Fruit fly (Drosophila melanogaster) whole organism, embryonic: Measurements from ENCODE around the gene CG42489.

Source experiments
- CG10654 ChIP-seq: fragments of 200-800 bp; sonication (Bioruptor generic); optimal IDR thresholded peaks from 2 replicates; lab custom pipeline; 2016; ENCODE audit warnings: missing biosample characterization, missing genetic modification characterization
- CG12659 ChIP-seq: fragments of 200-800 bp; sonication (Bioruptor generic); optimal IDR thresholded peaks from 3 replicates; lab custom pipeline; 2017; ENCODE audit warnings: mild to moderate bottlenecking, missing biosample characterization, missing genetic modification reagents, missing genetic modification characterization
- CG13123 ChIP-seq: fragments of 200-800 bp; sonication (Bioruptor generic); optimal IDR thresholded peaks from 2 replicates; lab custom pipeline; 2016; ENCODE audit warnings: missing biosample characterization, missing genetic modification characterization
- CG13287 ChIP-seq: fragments of 200-800 bp; sonication (Bioruptor generic); IDR thresholded peaks from 2 replicates; pipeline ENCODE4 v1.3.6; 2022; ENCODE audit warnings: missing biosample characterization, missing genetic modification characterization; ENCODE audit not compliant: partially characterized antibody
- CG1529 ChIP-seq: fragments of 200-800 bp; sonication (Bioruptor generic); optimal IDR thresholded peaks from 3 replicates; lab custom pipeline; 2018; ENCODE audit warnings: missing biosample characterization, missing genetic modification characterization
- CG1602 ChIP-seq: fragments of 200-800 bp; sonication (Bioruptor generic); optimal IDR thresholded peaks from 3 replicates; lab custom pipeline; 2016; ENCODE audit warnings: missing biosample characterization, missing genetic modification characterization
- CG18619 ChIP-seq: fragments of 200-800 bp; sonication (Bioruptor generic); optimal IDR thresholded peaks from 3 replicates; lab custom pipeline; 2017; ENCODE audit warnings: missing biosample characterization, mild to moderate bottlenecking, missing genetic modification characterization
- CG31388 ChIP-seq: fragments of 200-800 bp; sonication (Bioruptor generic); optimal IDR thresholded peaks from 2 replicates; lab custom pipeline; 2016; ENCODE audit warnings: missing biosample characterization, missing genetic modification characterization
- CG3838 ChIP-seq: fragments of 200-800 bp; sonication (Bioruptor generic); optimal IDR thresholded peaks from 3 replicates; lab custom pipeline; 2016; ENCODE audit warnings: missing biosample characterization, missing genetic modification characterization
- CG4282 ChIP-seq: fragments of 200-800 bp; sonication (Bioruptor generic); optimal IDR thresholded peaks from 2 replicates; lab custom pipeline; 2016; ENCODE audit warnings: missing biosample characterization, missing genetic modification characterization
- CG43689 ChIP-seq: fragments of 200-800 bp; sonication (Bioruptor generic); IDR thresholded peaks from 2 replicates; pipeline ENCODE4 v1.3.6; 2022; ENCODE audit warnings: missing biosample characterization, missing genetic modification characterization
- CG4820 ChIP-seq: fragments of 200-800 bp; sonication (Bioruptor generic); optimal IDR thresholded peaks from 3 replicates; lab custom pipeline; 2016; ENCODE audit warnings: missing biosample characterization, missing genetic modification characterization
- CG5180 ChIP-seq: fragments of 200-800 bp; sonication (Bioruptor generic); optimal IDR thresholded peaks from 3 replicates; lab custom pipeline; 2017; ENCODE audit warnings: missing biosample characterization, missing genetic modification characterization, mild to moderate bottlenecking, moderate library complexity, missing genetic modification reagents
- CG8290 ChIP-seq, 3 experiments: fragments of 200-800 bp; sonication (Bioruptor generic); optimal IDR thresholded peaks; 2 replicates each; lab custom pipeline; 2016 to 2019; ENCODE audit warnings: missing biosample characterization in 3 of 3, missing genetic modification characterization in 3 of 3, mild to moderate bottlenecking in 2 of 3, moderate library complexity in 1 of 3
- CG8944 ChIP-seq: fragments of 200-800 bp; sonication (Bioruptor generic); optimal IDR thresholded peaks from 3 replicates; lab custom pipeline; 2016; ENCODE audit warnings: missing biosample characterization, missing genetic modification characterization
- D19B ChIP-seq: fragments of 200-800 bp; sonication (Bioruptor generic); optimal IDR thresholded peaks from 2 replicates; lab custom pipeline; 2017; ENCODE audit warnings: missing biosample characterization, mild to moderate bottlenecking, missing genetic modification characterization
- Deaf1 ChIP-seq: fragments of 200-800 bp; optimal IDR thresholded peaks from 3 replicates; lab custom pipeline; 2019; ENCODE audit warnings: missing biosample characterization, mild to moderate bottlenecking, missing genetic modification characterization, moderate library complexity
- Dfd ChIP-seq, 2 experiments: fragments of >200 bp; optimal IDR thresholded peaks; 2 replicates each; lab custom pipeline; 2017; ENCODE audit warnings: missing biosample characterization in 2 of 2, missing genetic modification characterization in 2 of 2
- Dip2 ChIP-seq: fragments of 200-800 bp; sonication (Bioruptor generic); IDR thresholded peaks from 2 replicates; pipeline ENCODE4 v1.3.6; 2022; ENCODE audit warnings: missing biosample characterization, missing genetic modification characterization
- Doc2 ChIP-seq: fragments of 200-800 bp; sonication (Bioruptor generic); IDR thresholded peaks from 2 replicates; pipeline ENCODE4 v1.3.6; 2022; ENCODE audit warnings: missing biosample characterization, missing genetic modification characterization
- ERR ChIP-seq: fragments of 200-800 bp; sonication (Bioruptor generic); optimal IDR thresholded peaks from 2 replicates; lab custom pipeline; 2016; ENCODE audit warnings: missing biosample characterization, missing genetic modification characterization
- Hand ChIP-seq: fragments of 200-800 bp; sonication (Bioruptor generic); optimal IDR thresholded peaks from 2 replicates; lab custom pipeline; 2017; ENCODE audit warnings: mild to moderate bottlenecking, missing biosample characterization, missing genetic modification reagents, missing genetic modification characterization
- Kr ChIP-seq: fragments of 200-800 bp; sonication (Bioruptor generic); optimal IDR thresholded peaks from 2 replicates; lab custom pipeline; 2017; ENCODE audit warnings: missing biosample characterization, mild to moderate bottlenecking, missing genetic modification characterization
- MBD-R2 ChIP-seq: fragments of 200-800 bp; sonication (Bioruptor generic); IDR thresholded peaks from 2 replicates; pipeline ENCODE4 v1.3.6; 2022; ENCODE audit warnings: missing biosample characterization, missing genetic modification characterization
- MTF-1 ChIP-seq: fragments of 200-800 bp; sonication (Bioruptor generic); optimal IDR thresholded peaks from 2 replicates; lab custom pipeline; 2018; ENCODE audit warnings: missing biosample characterization, mild to moderate bottlenecking, missing genetic modification characterization, borderline replicate concordance
- Myb ChIP-seq: fragments of 200-800 bp; sonication (Bioruptor generic); optimal IDR thresholded peaks from 2 replicates; lab custom pipeline; 2016; ENCODE audit warnings: missing biosample characterization, missing genetic modification characterization
- Oli ChIP-seq: fragments of 200-800 bp; sonication (Bioruptor generic); optimal IDR thresholded peaks from 2 replicates; lab custom pipeline; 2018; ENCODE audit warnings: missing biosample characterization, mild to moderate bottlenecking, missing genetic modification characterization, moderate library complexity
- Poxn ChIP-seq: fragments of 200-800 bp; sonication (Bioruptor generic); IDR thresholded peaks from 2 replicates; pipeline ENCODE4 v1.3.6; 2022; ENCODE audit warnings: missing biosample characterization, missing genetic modification characterization
- Rx ChIP-seq: fragments of 200-800 bp; sonication (Bioruptor generic); IDR thresholded peaks from 2 replicates; pipeline ENCODE4 v1.3.6; 2022; ENCODE audit warnings: missing biosample characterization, missing genetic modification characterization
- Sin3A ChIP-seq: fragments of >200 bp; optimal IDR thresholded peaks from 2 replicates; lab custom pipeline; 2018
- Usf ChIP-seq: fragments of 200-800 bp; sonication (Bioruptor generic); optimal IDR thresholded peaks from 2 replicates; lab custom pipeline; 2017; ENCODE audit warnings: missing genotype, missing biosample characterization, missing genetic modification characterization
- abd-A ChIP-seq: fragments of 200-800 bp; sonication (Bioruptor generic); optimal IDR thresholded peaks from 3 replicates; lab custom pipeline; 2019; ENCODE audit warnings: missing biosample characterization, mild to moderate bottlenecking, missing genetic modification characterization, moderate library complexity
- ems ChIP-seq: fragments of 200-800 bp; sonication (Bioruptor generic); optimal IDR thresholded peaks from 3 replicates; lab custom pipeline; 2016; ENCODE audit warnings: missing biosample characterization, missing genetic modification characterization
- esg ChIP-seq: fragments of 200-800 bp; sonication (Bioruptor generic); conservative IDR thresholded peaks from 2 replicates; pipeline ENCODE4 v1.3.6; 2022; ENCODE audit warnings: missing biosample characterization, missing genetic modification characterization
- eve ChIP-seq, 2 experiments: fragments of >200 bp; optimal IDR thresholded peaks; 2 replicates each; lab custom pipeline; 2017; ENCODE audit warnings: missing biosample characterization in 2 of 2, missing genetic modification characterization in 2 of 2
- ewg ChIP-seq: fragments of 200-800 bp; sonication (Bioruptor generic); optimal IDR thresholded peaks from 3 replicates; lab custom pipeline; 2017; ENCODE audit warnings: mild to moderate bottlenecking, missing biosample characterization, missing genetic modification reagents, missing genetic modification characterization
- eyg ChIP-seq: fragments of 200-800 bp; sonication (Bioruptor generic); optimal IDR thresholded peaks from 3 replicates; lab custom pipeline; 2016; ENCODE audit warnings: missing biosample characterization, missing genetic modification characterization
- lov ChIP-seq, 2 experiments: fragments of 200-800 bp in 1 of 2; fragments of >200 bp in 1 of 2; sonication (Bioruptor generic) in 1 of 2; IDR thresholded peaks in 1 of 2; optimal IDR thresholded peaks in 1 of 2; 2 replicates in 1 of 2; 3 replicates in 1 of 2; pipeline versions ENCODE4 v1.3.6 to Lab custom; 2017 to 2022; ENCODE audit warnings: missing biosample characterization in 1 of 2, missing genetic modification characterization in 1 of 2
- nerfin-2 ChIP-seq: fragments of 200-800 bp; sonication (Bioruptor generic); IDR thresholded peaks from 2 replicates; pipeline ENCODE4 v1.3.6; 2022; ENCODE audit warnings: missing biosample characterization, missing genetic modification characterization; ENCODE audit not compliant: partially characterized antibody
- odd ChIP-seq: fragments of 200-800 bp; sonication (Bioruptor generic); optimal IDR thresholded peaks from 2 replicates; lab custom pipeline; 2017; ENCODE audit warnings: missing biosample characterization, mild to moderate bottlenecking, missing genetic modification characterization
- repo ChIP-seq: fragments of 200-800 bp; sonication (Bioruptor generic); optimal IDR thresholded peaks from 2 replicates; lab custom pipeline; 2016; ENCODE audit warnings: missing biosample characterization, missing genetic modification characterization
- sd ChIP-seq: fragments of 200-800 bp; sonication (Bioruptor generic); optimal IDR thresholded peaks from 3 replicates; lab custom pipeline; 2018; ENCODE audit warnings: missing biosample characterization, mild to moderate bottlenecking, missing genetic modification characterization, moderate library complexity
- slbo ChIP-seq: fragments of 200-800 bp; sonication (Bioruptor generic); IDR thresholded peaks from 2 replicates; pipeline ENCODE4 v1.3.6; 2022; ENCODE audit warnings: missing biosample characterization, missing genetic modification characterization
- so ChIP-seq: fragments of 200-800 bp; sonication (Bioruptor generic); IDR thresholded peaks from 3 replicates; pipeline ENCODE4 v1.3.6; 2022; ENCODE audit warnings: missing biosample characterization, missing genetic modification characterization
- tin ChIP-seq: fragments of 200-800 bp; sonication (Bioruptor generic); optimal IDR thresholded peaks from 3 replicates; lab custom pipeline; 2016; ENCODE audit warnings: missing biosample characterization, missing genetic modification characterization
- tio ChIP-seq: fragments of 200-800 bp; sonication (Bioruptor generic); optimal IDR thresholded peaks from 2 replicates; lab custom pipeline; 2017; ENCODE audit warnings: missing biosample characterization, missing genetic modification characterization, inconsistent platforms
- wdn ChIP-seq: fragments of 200-800 bp; sonication (Bioruptor generic); IDR thresholded peaks from 2 replicates; pipeline ENCODE4 v1.3.6; 2022; ENCODE audit warnings: missing biosample characterization, missing genetic modification characterization
- zen ChIP-seq: fragments of 200-800 bp; sonication (Bioruptor generic); optimal IDR thresholded peaks from 3 replicates; lab custom pipeline; 2018; ENCODE audit warnings: missing biosample characterization, mild to moderate bottlenecking, missing genetic modification characterization, moderate library complexity

Gene CG42489

DNA sequence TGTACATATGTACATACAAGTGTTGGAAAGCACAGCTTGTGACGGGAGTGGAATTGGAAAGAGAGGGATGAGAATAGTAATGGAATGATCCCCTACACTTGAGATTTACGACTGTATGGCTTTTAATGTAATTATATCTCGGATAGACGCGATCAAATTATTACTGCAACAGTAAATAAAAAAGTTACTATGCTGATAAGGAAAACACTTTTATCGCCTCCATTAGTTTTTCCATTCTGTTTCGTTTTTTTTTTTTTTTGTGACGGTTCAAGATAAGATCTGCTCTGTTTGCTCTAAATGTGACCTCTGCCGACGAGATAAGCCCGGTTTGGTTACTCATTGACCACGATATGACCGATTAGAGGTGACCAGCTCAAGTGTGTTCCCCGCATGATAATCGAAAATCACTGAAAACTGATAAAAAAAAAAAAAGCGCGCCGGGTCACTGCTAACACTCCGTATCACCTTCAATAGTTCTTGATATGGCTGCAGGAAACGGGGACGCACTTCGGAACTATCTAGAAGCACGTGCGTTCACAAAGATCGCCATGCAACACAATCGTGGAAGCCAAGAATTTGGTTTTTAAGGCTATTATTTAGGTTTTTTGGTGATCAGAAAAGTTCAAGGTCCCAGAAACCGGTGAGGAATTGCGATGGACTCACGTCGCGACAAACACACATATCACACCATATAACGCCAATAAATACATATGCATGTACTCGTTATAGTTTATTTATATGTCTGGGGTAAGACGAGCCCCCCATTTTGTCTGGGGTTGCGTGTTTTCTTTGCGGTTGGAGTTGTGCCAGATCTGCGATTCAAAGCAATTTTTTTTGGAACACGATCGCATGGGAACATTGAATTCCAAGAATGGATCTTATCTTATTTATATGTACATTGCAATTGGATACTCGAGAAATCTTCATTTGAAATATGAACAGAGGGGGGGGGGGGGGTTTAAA is 16.2 kb upstream of the CG42489 start, which contains the start of gene p (continued):
- peak; percentile 52 for TF ChIP-seq repo (GFP tag; lab: Kevin White, UChicago)
- TF ChIP-seq ems (GFP tag; lab: Kevin White, UChicago) = peak; percentile 51
- no peak for TF ChIP-seq MTF-1
- TF ChIP-seq CG5180 = peak; percentile 56
- TF ChIP-seq CG1602 (GFP tag; lab: Kevin White, UChicago) = no peak
- TF ChIP-seq Usf (GFP tag; lab: Kevin White, UChicago) = no peak
- TF ChIP-seq CG18619 (GFP tag; lab: Kevin White, UChicago) = no peak
- no peak for TF ChIP-seq Dip2 (GFP tag; lab: Robert Waterston, UW)
- TF ChIP-seq Kr = peak; percentile 42
- TF ChIP-seq Oli (tag; lab: Kevin White, UChicago) = peak; percentile 17
- no peak for TF ChIP-seq ERR (GFP tag; lab: Kevin White, UChicago)
- no peak for TF ChIP-seq CG10654 (GFP tag; lab: Kevin White, UChicago)
- TF ChIP-seq sd (tag; lab: Kevin White, UChicago) = peak; percentile 16
- no peak for TF ChIP-seq Rx (GFP tag; lab: Robert Waterston, UW)
- no peak for TF ChIP-seq Dfd (GFP tag; optimal IDR thresholded peaks at IDR 0.05; lab: Kevin White, UChicago)
- TF ChIP-seq CG13123 = no peak
- peak; percentile 5 for TF ChIP-seq Hand (GFP tag; lab: Kevin White, UChicago)
- TF ChIP-seq CG1529 (GFP tag; lab: Kevin White, UChicago) = no peak
- no peak for TF ChIP-seq eve (GFP tag; optimal IDR thresholded peaks at IDR 0.05; lab: Kevin White, UChicago)
- peak; percentile 42 for TF ChIP-seq odd
- no peak for TF ChIP-seq CG4282
- TF ChIP-seq CG4820 (GFP tag; lab: Kevin White, UChicago) = no peak
- peak; percentile 33 for TF ChIP-seq tio (GFP tag; lab: Kevin White, UChicago)
- TF ChIP-seq MBD-R2 (GFP tag; lab: Robert Waterston, UW) = peak; percentile 30; the same call in 1 of the 2 replicates
- no peak for TF ChIP-seq CG3838 (GFP tag; lab: Kevin White, UChicago)
- no peak for TF ChIP-seq zen (tag; lab: Kevin White, UChicago)
- TF ChIP-seq CG8944 (GFP tag; lab: Kevin White, UChicago) = no peak
- TF ChIP-seq so = no peak; the same call in 2 of the 3 replicates
- peak; percentile 43 for TF ChIP-seq tin (GFP tag; lab: Kevin White, UChicago)
- TF ChIP-seq Deaf1 = no peak
- TF ChIP-seq CG13287 (GFP tag; lab: Robert Waterston, UW) = no peak
- no peak for TF ChIP-seq CG43689 (GFP tag; lab: Robert Waterston, UW)
- TF ChIP-seq lov (optimal IDR thresholded peaks at IDR 0.05; lab: Kevin White, UChicago) = no peak
- TF ChIP-seq lov (GFP tag; IDR thresholded peaks at IDR 0.05; lab: Robert Waterston, UW) = no peak
- TF ChIP-seq wdn (GFP tag; lab: Robert Waterston, UW) = 0 out of 2 replicates have a peak, but pooled peaks have one; percentile 21
- peak; percentile 43 for TF ChIP-seq CG12659
- TF ChIP-seq Poxn (GFP tag; lab: Robert Waterston, UW) = no peak
- no peak for TF ChIP-seq CG31388 (GFP tag; lab: Kevin White, UChicago)
- TF ChIP-seq CG8290 (GFP tag; optimal IDR thresholded peaks at IDR 0.05; lab: Kevin White, UChicago) = peak; percentile 57
- peak in 1 of 2 experiments; percentile 71 for TF ChIP-seq CG8290 (tag; optimal IDR thresholded peaks at IDR 0.05; lab: Kevin White, UChicago)
- TF ChIP-seq Sin3A (lab: Kevin White, UChicago) = no peak
- TF ChIP-seq Doc2 (GFP tag; lab: Robert Waterston, UW) = no peak
- TF ChIP-seq ewg (GFP tag; lab: Kevin White, UChicago) = no peak
- peak; percentile 32 for TF ChIP-seq Myb (GFP tag; lab: Kevin White, UChicago)
- peak; percentile 18 for TF ChIP-seq D19B (GFP tag; lab: Kevin White, UChicago)
- TF ChIP-seq esg (GFP tag; lab: Robert Waterston, UW) = no peak
- TF ChIP-seq slbo (GFP tag; lab: Robert Waterston, UW) = peak; percentile 56
- no peak for TF ChIP-seq eyg (GFP tag; lab: Kevin White, UChicago)
- TF ChIP-seq abd-A (tag; lab: Kevin White, UChicago) = no peak
- TF ChIP-seq nerfin-2 (GFP tag; lab: Robert Waterston, UW) = no peak
